Worm (Caenorhabditis elegans): ENCODE data around the gene F11G11.13.
"Not testable (repeated sequence)": the region's sequence is repeated elsewhere in the genome, so short reads cannot be mapped to it uniquely, and the experiment has no call there.

- TF ChIP-seq mdl-1 (tag; optimal IDR thresholded peaks at IDR 0.05); nhr-11 (tag; optimal IDR thresholded peaks at IDR 0.05); aly-2 (tag; optimal IDR thresholded peaks at IDR 0.05); elt-2 (tag; optimal IDR thresholded peaks at IDR 0.05); unc-62 (GFP tag; optimal IDR thresholded peaks at IDR 0.05): not testable (repeated sequence)
These were observed 33.8 kb downstream of the F11G11.13 start, which contains the start of the genes T23B7.2 and nspd-4 for ce11 chrII:4842143-4842658.

Data from whole organism, L3 larva.